Worm (Caenorhabditis elegans) whole organism, L3 larva: Measurements from ENCODE around the gene Y34B4A.2.
A peak's percentile ranks its signal among the peaks of the same experiment; 100 is the strongest.

Source experiments
- R02D3.7 ChIP-seq: fragments of 150-350 bp; optimal IDR thresholded peaks from 2 replicates; lab custom pipeline; 2014; ENCODE audit warnings: missing biosample characterization, missing genetic modification characterization
- ama-1 ChIP-seq: fragments of 150-350 bp; optimal IDR thresholded peaks from 2 replicates; lab custom pipeline; 2018
- ceh-16 ChIP-seq: sonication (generic microtip); optimal IDR thresholded peaks from 2 replicates; lab custom pipeline; 2017; ENCODE audit warnings: missing biosample characterization, missing genetic modification characterization
- ceh-28 ChIP-seq: fragments of 150-350 bp; optimal IDR thresholded peaks from 2 replicates; lab custom pipeline; 2014; ENCODE audit warnings: missing biosample characterization, missing genetic modification reagents, missing genetic modification characterization
- ceh-82 ChIP-seq: fragments of 150-350 bp; optimal IDR thresholded peaks from 2 replicates; lab custom pipeline; 2014; ENCODE audit warnings: missing biosample characterization, missing genetic modification characterization
- ceh-9 ChIP-seq: sonication (generic microtip); optimal IDR thresholded peaks from 2 replicates; lab custom pipeline; 2018; ENCODE audit warnings: missing biosample characterization, missing genetic modification characterization
- daf-12 ChIP-seq: fragments of 150-350 bp; optimal IDR thresholded peaks from 2 replicates; lab custom pipeline; 2014; ENCODE audit warnings: missing biosample characterization, missing genetic modification reagents, missing genetic modification characterization
- egl-27 ChIP-seq: sonication (generic microtip); optimal IDR thresholded peaks from 4 replicates; lab custom pipeline; 2017; ENCODE audit warnings: missing biosample characterization, missing genetic modification reagents, missing genetic modification characterization
- egl-5 ChIP-seq: fragments of 150-350 bp; optimal IDR thresholded peaks from 2 replicates; lab custom pipeline; 2017; ENCODE audit warnings: missing biosample characterization, missing genetic modification reagents, missing genetic modification characterization, inconsistent platforms
- elt-1 ChIP-seq: fragments of 150-350 bp; optimal IDR thresholded peaks from 2 replicates; lab custom pipeline; 2014; ENCODE audit warnings: missing biosample characterization, missing genetic modification characterization
- elt-2 ChIP-seq: sonication (generic microtip); optimal IDR thresholded peaks from 2 replicates; lab custom pipeline; 2016; ENCODE audit warnings: missing genetic modification reagents, mild to moderate bottlenecking, missing genetic modification characterization, missing compliant biosample characterization
- elt-3 ChIP-seq, 3 experiments: fragments of 150-350 bp in 1 of 3; sonication (generic microtip) in 2 of 3; optimal IDR thresholded peaks; 2 replicates in 2 of 3; 4 replicates in 1 of 3; lab custom pipeline; 2014 to 2017; ENCODE audit warnings: missing biosample characterization in 3 of 3, missing genetic modification characterization in 3 of 3
- eor-1 ChIP-seq, 2 experiments: fragments of 150-350 bp; optimal IDR thresholded peaks; 2 replicates each; lab custom pipeline; 2014 to 2018; ENCODE audit warnings: missing biosample characterization in 2 of 2, missing genetic modification characterization in 2 of 2
- fkh-2 ChIP-seq: fragments of 150-350 bp; optimal IDR thresholded peaks from 2 replicates; lab custom pipeline; 2014; ENCODE audit warnings: missing biosample characterization, missing genetic modification reagents, missing genetic modification characterization
- hmg-11 ChIP-seq: sonication (generic microtip); optimal IDR thresholded peaks from 2 replicates; lab custom pipeline; 2016; ENCODE audit warnings: missing genetic modification characterization, missing compliant biosample characterization
- jun-1 ChIP-seq: fragments of 150-350 bp; optimal IDR thresholded peaks from 2 replicates; lab custom pipeline; 2014; ENCODE audit warnings: missing biosample characterization, missing genetic modification reagents, missing genetic modification characterization
- lin-15B ChIP-seq: fragments of 150-350 bp; optimal IDR thresholded peaks from 2 replicates; lab custom pipeline; 2014; ENCODE audit warnings: missing biosample characterization, missing genetic modification characterization
- lin-39 ChIP-seq: fragments of 150-350 bp; optimal IDR thresholded peaks from 2 replicates; lab custom pipeline; 2018; ENCODE audit warnings: missing biosample characterization, missing genetic modification reagents, missing genetic modification characterization
- mdl-1 ChIP-seq: fragments of 150-350 bp; optimal IDR thresholded peaks from 2 replicates; lab custom pipeline; 2014; ENCODE audit warnings: missing biosample characterization, missing genetic modification characterization
- mml-1 ChIP-seq: fragments of 150-350 bp; sonication (generic microtip); optimal IDR thresholded peaks from 3 replicates; lab custom pipeline; 2014; ENCODE audit warnings: missing biosample characterization, missing genetic modification characterization
- nfya-1 ChIP-seq: sonication (generic microtip); optimal IDR thresholded peaks from 2 replicates; lab custom pipeline; 2017; ENCODE audit warnings: missing genetic modification characterization, mild to moderate bottlenecking, missing compliant biosample characterization, antibody characterized with exemption, moderate library complexity; ENCODE audit not compliant: insufficient read depth
- nhr-11 ChIP-seq: fragments of 150-350 bp; optimal IDR thresholded peaks from 2 replicates; lab custom pipeline; 2014; ENCODE audit warnings: missing biosample characterization, missing genetic modification characterization
- nhr-12 ChIP-seq: fragments of 150-350 bp; optimal IDR thresholded peaks from 2 replicates; lab custom pipeline; 2014; ENCODE audit warnings: missing biosample characterization, missing genetic modification characterization
- nhr-23 ChIP-seq: fragments of 150-350 bp; optimal IDR thresholded peaks from 2 replicates; lab custom pipeline; 2014; ENCODE audit warnings: missing biosample characterization, missing genetic modification reagents, missing genetic modification characterization
- nhr-237 ChIP-seq: fragments of 150-350 bp; optimal IDR thresholded peaks from 2 replicates; lab custom pipeline; 2014; ENCODE audit warnings: missing biosample characterization, missing genetic modification characterization
- nhr-25 ChIP-seq: sonication (generic microtip); optimal IDR thresholded peaks from 2 replicates; lab custom pipeline; 2017; ENCODE audit warnings: missing biosample characterization, missing genetic modification characterization
- nhr-28 ChIP-seq: fragments of 150-350 bp; optimal IDR thresholded peaks from 2 replicates; lab custom pipeline; 2014; ENCODE audit warnings: missing biosample characterization, missing genetic modification characterization
- nhr-43 ChIP-seq: sonication (generic microtip); optimal IDR thresholded peaks from 2 replicates; lab custom pipeline; 2016; ENCODE audit warnings: mild to moderate bottlenecking, missing genetic modification characterization, missing compliant biosample characterization; ENCODE audit not compliant: poor library complexity, severe bottlenecking
- nhr-76 ChIP-seq: fragments of 150-350 bp; sonication (generic microtip); optimal IDR thresholded peaks from 5 replicates; lab custom pipeline; 2014; ENCODE audit warnings: missing biosample characterization, missing genetic modification characterization
- pha-4 ChIP-seq: fragments of 150-350 bp; optimal IDR thresholded peaks from 2 replicates; lab custom pipeline; 2014; ENCODE audit warnings: missing biosample characterization, missing genetic modification reagents, missing genetic modification characterization
- pqm-1 ChIP-seq: fragments of 150-350 bp; optimal IDR thresholded peaks from 2 replicates; lab custom pipeline; 2017; ENCODE audit warnings: missing biosample characterization, missing genetic modification characterization, inconsistent platforms
- sea-2 ChIP-seq: fragments of 150-350 bp; sonication (generic microtip); optimal IDR thresholded peaks from 4 replicates; lab custom pipeline; 2014; ENCODE audit warnings: missing biosample characterization, missing genetic modification reagents, missing genetic modification characterization
- skn-1 ChIP-seq: fragments of 150-350 bp; optimal IDR thresholded peaks from 2 replicates; lab custom pipeline; 2014; ENCODE audit warnings: missing biosample characterization, missing genetic modification characterization
- snpc-4 ChIP-seq: fragments of 150-350 bp; optimal IDR thresholded peaks from 2 replicates; lab custom pipeline; 2014; ENCODE audit warnings: missing biosample characterization, missing genetic modification characterization
- tbx-2 ChIP-seq: sonication (generic microtip); optimal IDR thresholded peaks from 2 replicates; lab custom pipeline; 2016; ENCODE audit warnings: mild to moderate bottlenecking, missing genetic modification characterization, missing compliant biosample characterization
- unc-39 ChIP-seq: sonication (generic microtip); optimal IDR thresholded peaks from 4 replicates; lab custom pipeline; 2017; ENCODE audit warnings: missing biosample characterization, missing genetic modification characterization
- unc-62 ChIP-seq: fragments of 150-350 bp; sonication (generic microtip); optimal IDR thresholded peaks from 4 replicates; lab custom pipeline; 2014; ENCODE audit warnings: missing biosample characterization, missing genetic modification reagents, missing genetic modification characterization
- zag-1 ChIP-seq: fragments of 150-350 bp; optimal IDR thresholded peaks from 2 replicates; lab custom pipeline; 2014; ENCODE audit warnings: missing biosample characterization, missing genetic modification characterization
- ztf-11 ChIP-seq: fragments of 150-350 bp; optimal IDR thresholded peaks from 2 replicates; lab custom pipeline; 2014; ENCODE audit warnings: missing biosample characterization, missing genetic modification characterization
- ztf-4 ChIP-seq: fragments of 150-350 bp; optimal IDR thresholded peaks from 2 replicates; lab custom pipeline; 2014; ENCODE audit warnings: missing biosample characterization, missing genetic modification characterization

Gene Y34B4A.2

ce11 chrX:5264026-5264425 is 15.3 kb upstream of the Y34B4A.2 start, which contains the start of gene Y34B4A.4:
TSS of gene Y34B4A.4 (plus strand) at chrX:5264326.
- no peak for TF ChIP-seq nhr-237 (tag; lab: Kevin White, UChicago)
- TF ChIP-seq ztf-11 (tag; lab: Kevin White, UChicago): no peak
- no peak for TF ChIP-seq pha-4 (tag; lab: Kevin White, UChicago)
- no peak for TF ChIP-seq ama-1 (lab: Kevin White, UChicago)
- TF ChIP-seq ceh-82 (tag; lab: Kevin White, UChicago): no peak
- TF ChIP-seq elt-1: no peak
- TF ChIP-seq pqm-1: no peak
- no peak for TF ChIP-seq daf-12 (tag; lab: Kevin White, UChicago)
- TF ChIP-seq nhr-25 (tag; lab: Kevin White, UChicago): no peak
- no peak for TF ChIP-seq eor-1 (tag; optimal IDR thresholded peaks at IDR 0.05; lab: Kevin White, UChicago)
- no peak for TF ChIP-seq hmg-11 (tag; lab: Kevin White, UChicago)
- TF ChIP-seq egl-5 (tag; lab: Kevin White, UChicago): no peak

DNA sequence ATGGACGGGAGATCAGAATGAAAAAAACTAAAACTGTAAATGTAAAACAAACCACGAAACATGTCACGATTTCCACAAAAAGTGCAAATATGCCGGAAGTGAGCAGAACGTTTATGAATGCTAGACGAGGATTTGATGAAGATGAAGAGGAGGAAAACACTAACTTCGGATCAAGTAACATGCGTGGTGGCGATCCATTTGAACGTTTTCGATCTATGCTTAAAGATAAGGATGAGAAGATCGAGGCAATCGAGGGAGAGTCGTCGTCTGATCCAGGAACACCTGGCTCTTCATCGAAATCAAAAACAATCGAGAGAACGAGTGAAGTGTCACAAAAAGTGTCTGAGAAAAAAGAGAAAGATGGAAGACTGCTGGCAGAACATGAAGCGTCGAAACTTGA is 13.9 kb upstream of the Y34B4A.2 start:
- TF ChIP-seq nhr-11 (tag; lab: Kevin White, UChicago): no peak
- TF ChIP-seq egl-27: no peak
- no peak for TF ChIP-seq ceh-16 (tag; lab: Kevin White, UChicago)
- no peak for TF ChIP-seq mdl-1 (tag; lab: Kevin White, UChicago)
- no peak for TF ChIP-seq fkh-2 (tag; lab: Kevin White, UChicago)
- TF ChIP-seq unc-62: no peak
- TF ChIP-seq zag-1 (tag; lab: Kevin White, UChicago): no peak
- TF ChIP-seq nhr-43: no peak
- no peak for TF ChIP-seq nfya-1 (tag; lab: Kevin White, UChicago)
- TF ChIP-seq tbx-2 (tag; lab: Kevin White, UChicago): no peak
- TF ChIP-seq nhr-76 (tag; lab: Kevin White, UChicago): no peak
- TF ChIP-seq egl-5 (tag; lab: Kevin White, UChicago): no peak
- TF ChIP-seq nhr-25 (tag; lab: Kevin White, UChicago): no peak

ce11 chrX:5268062-5268461 is 11.2 kb upstream of the Y34B4A.2 start:
- no peak for TF ChIP-seq unc-62
- peak; percentile 27 for TF ChIP-seq elt-2

ce11 chrX:5269359-5269758 is 9.9 kb upstream of the Y34B4A.2 start:
- TF ChIP-seq pqm-1 (peak; percentile 27), elt-2 (peak; percentile 79), nhr-43 (no peak), ceh-16 (tag; lab: Kevin White, UChicago) (no peak), unc-62 (no peak)
- TF ChIP-seq, all 47 proteins: peak for 2

DNA sequence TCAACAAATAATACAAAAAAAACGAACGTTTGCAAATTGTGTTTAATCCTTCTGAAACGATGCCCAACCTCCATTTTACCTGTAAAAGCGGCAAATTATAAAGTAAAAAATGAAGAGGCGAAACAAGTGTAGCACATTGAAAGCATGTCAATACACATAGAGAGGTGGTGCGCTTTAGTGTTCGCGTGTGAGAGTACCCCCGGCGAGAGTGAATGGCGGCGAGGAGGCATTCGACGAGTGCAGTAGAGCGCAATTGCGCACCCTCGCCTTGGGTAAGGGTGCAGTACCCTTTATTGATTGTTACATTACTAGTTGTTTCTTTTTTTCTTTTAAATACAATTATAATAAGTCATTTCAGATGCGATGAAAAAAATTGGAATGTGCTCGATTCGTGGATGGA is 4.1 kb upstream of the Y34B4A.2 start, which contains the start of gene hst-6:
hst-6 (plus strand) TSS at position 353 of the 400 bp plus-strand sequence.
- TF ChIP-seq egl-5 (tag; lab: Kevin White, UChicago) (peak; percentile 55), unc-39 (tag; lab: Kevin White, UChicago) (no peak), tbx-2 (tag; lab: Kevin White, UChicago) (no peak), ztf-4 (tag; lab: Kevin White, UChicago) (no peak), mml-1 (tag; lab: Kevin White, UChicago) (no peak), ceh-82 (tag; lab: Kevin White, UChicago) (no peak), pha-4 (tag; lab: Kevin White, UChicago) (peak; percentile 79), ceh-16 (tag; lab: Kevin White, UChicago) (no peak), ceh-28 (tag; lab: Kevin White, UChicago) (peak; percentile 35), skn-1 (no peak), nhr-23 (peak; percentile 40), R02D3.7 (tag; lab: Kevin White, UChicago) (peak; percentile 61), pqm-1 (peak; percentile 47), nfya-1 (tag; lab: Kevin White, UChicago) (peak; percentile 72), sea-2 (GFP tag; lab: Kevin White, UChicago) (no peak), nhr-28 (no peak), elt-3 (tag; optimal IDR thresholded peaks at IDR 0.05; lab: Kevin White, UChicago) (no peak), snpc-4 (tag; lab: Kevin White, UChicago) (peak; percentile 75), nhr-25 (tag; lab: Kevin White, UChicago) (peak; percentile 66), ceh-9 (tag; lab: Kevin White, UChicago) (no peak), nhr-76 (tag; lab: Kevin White, UChicago) (no peak), unc-62 (no peak), lin-15B (tag; lab: Kevin White, UChicago) (peak; percentile 68), elt-2 (peak; percentile 68), hmg-11 (tag; lab: Kevin White, UChicago) (peak; percentile 78), jun-1 (tag; lab: Kevin White, UChicago) (no peak), egl-27 (no peak), nhr-12 (no peak), zag-1 (tag; lab: Kevin White, UChicago) (no peak), fkh-2 (tag; lab: Kevin White, UChicago) (no peak), nhr-237 (tag; lab: Kevin White, UChicago) (no peak), nhr-43 (peak; percentile 29), lin-39 (tag; lab: Kevin White, UChicago) (peak; percentile 81), ama-1 (lab: Kevin White, UChicago) (no peak)
